Worm (Caenorhabditis elegans) whole organism, midembryonic: ENCODE results near the gene clpp-1.

Experiments used
- flt-1 ChIP-seq: fragments of 200-800 bp; sonication (Bioruptor generic); IDR thresholded peaks from 2 replicates; pipeline ENCODE4 v1.3.6; 2022; ENCODE audit warnings: missing genetic modification characterization, missing compliant biosample characterization
- klf-2 ChIP-seq: fragments of 200-800 bp; sonication (Bioruptor generic); conservative IDR thresholded peaks from 2 replicates; pipeline ENCODE4 v1.3.6; 2022; ENCODE audit warnings: missing genetic modification reagents, missing genetic modification characterization, missing compliant biosample characterization
- med-1 ChIP-seq: sonication (generic microtip); optimal IDR thresholded peaks from 2 replicates; lab custom pipeline; 2017; ENCODE audit warnings: missing genetic modification characterization, mild to moderate bottlenecking, missing compliant biosample characterization, antibody characterized with exemption, missing genetic modification reagents; ENCODE audit not compliant: insufficient read depth
- ref-1 ChIP-seq: fragments of 200-800 bp; sonication (Bioruptor generic); conservative IDR thresholded peaks from 2 replicates; pipeline ENCODE4 v1.3.6; 2022; ENCODE audit warnings: missing genetic modification reagents, missing genetic modification characterization, missing compliant biosample characterization
- tab-1 ChIP-seq: fragments of 200-800 bp; sonication (Bioruptor generic); IDR thresholded peaks from 2 replicates; pipeline ENCODE4 v1.3.6; 2022; ENCODE audit warnings: missing genetic modification characterization, missing compliant biosample characterization

DNA sequence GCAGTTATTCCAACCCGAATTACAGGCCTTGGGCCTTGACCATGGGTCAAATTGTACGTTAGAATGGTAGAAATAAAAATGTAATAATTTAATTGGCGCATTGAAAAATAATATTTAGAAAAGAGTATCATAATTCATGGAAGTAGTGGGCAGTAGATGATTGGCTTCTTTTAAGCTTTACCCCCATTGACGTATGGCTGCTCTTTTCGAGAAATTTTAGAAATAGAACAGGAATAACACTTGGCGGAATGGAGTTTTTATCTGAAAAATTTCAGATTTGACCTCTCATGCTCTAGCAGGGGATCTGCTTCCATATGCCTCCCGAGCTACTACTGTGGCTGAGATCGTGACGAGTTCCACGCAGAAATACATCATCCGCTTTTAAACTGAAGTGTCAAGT is 6.1 kb upstream of the clpp-1 start, which contains the start of gene gcy-4:
- TF ChIP-seq med-1 (GFP tag; lab: Kevin White, UChicago) = no peak
- no peak for TF ChIP-seq tab-1 (GFP tag; lab: Robert Waterston, UW)
- TF ChIP-seq flt-1 = no peak
- TF ChIP-seq klf-2 = no peak
- TF ChIP-seq ref-1 (GFP tag; lab: Robert Waterston, UW) = no peak
